Worm (Caenorhabditis elegans): ENCODE results near the gene mrps-18C.

The mrps-18C gene

DNA sequence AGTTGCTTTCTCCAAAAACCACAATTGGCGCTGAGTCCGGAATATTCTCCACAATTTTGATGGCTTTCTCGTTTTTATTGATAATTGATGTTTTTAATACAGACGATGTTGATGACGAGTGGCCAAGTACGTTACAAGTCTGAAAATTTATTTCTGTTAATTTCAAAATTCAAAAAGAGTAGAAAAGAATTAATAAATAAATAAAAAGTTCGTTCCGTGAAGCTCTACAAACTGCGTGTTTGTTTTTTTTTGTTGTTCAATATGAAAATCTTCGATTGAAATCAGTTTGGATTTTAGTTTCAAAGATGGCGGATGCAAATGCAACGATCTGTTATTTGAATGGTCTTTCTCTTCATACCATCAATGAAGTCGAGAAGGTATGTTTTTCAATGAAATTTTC lies 24.4 kb upstream of the mrps-18C start, which contains the start of gene F26F4.2:
F26F4.2 (plus strand) TSS at position 301 of the 400 bp plus-strand sequence.
- no peak for TF ChIP-seq eor-1 (tag; optimal IDR thresholded peaks at IDR 0.05)
- no peak for TF ChIP-seq hmg-11 (tag; optimal IDR thresholded peaks at IDR 0.05)
- no peak for TF ChIP-seq nhr-77 (tag; optimal IDR thresholded peaks at IDR 0.05)
- no peak for TF ChIP-seq jun-1 (tag; optimal IDR thresholded peaks at IDR 0.05)
- no peak for TF ChIP-seq nfya-1 (tag; optimal IDR thresholded peaks at IDR 0.05; ENCODE audit: insufficient read depth)
- TF ChIP-seq nhr-237 (tag; optimal IDR thresholded peaks at IDR 0.05) = no peak
- no peak for TF ChIP-seq fos-1 (tag; optimal IDR thresholded peaks at IDR 0.05)
- no peak for TF ChIP-seq mdl-1 (tag; optimal IDR thresholded peaks at IDR 0.05)
- no peak for TF ChIP-seq pha-4 (tag; optimal IDR thresholded peaks at IDR 0.05)
- TF ChIP-seq ceh-9 (tag; optimal IDR thresholded peaks at IDR 0.05) = no peak
- TF ChIP-seq nhr-76 (tag; optimal IDR thresholded peaks at IDR 0.05) = no peak
- no peak for TF ChIP-seq daf-12 (tag; optimal IDR thresholded peaks at IDR 0.05)
- no peak for TF ChIP-seq pqm-1 (tag; optimal IDR thresholded peaks at IDR 0.05)
- TF ChIP-seq mml-1 (tag; optimal IDR thresholded peaks at IDR 0.05) = no peak
- TF ChIP-seq ama-1 (optimal IDR thresholded peaks at IDR 0.05) = no peak
- TF ChIP-seq nhr-67 (tag; optimal IDR thresholded peaks at IDR 0.05) = no peak
- no peak for TF ChIP-seq skn-1 (tag; optimal IDR thresholded peaks at IDR 0.05)
- no peak for TF ChIP-seq ceh-16 (tag; optimal IDR thresholded peaks at IDR 0.05)
- TF ChIP-seq fkh-10 (GFP tag; optimal IDR thresholded peaks at IDR 0.05) = no peak

DNA sequence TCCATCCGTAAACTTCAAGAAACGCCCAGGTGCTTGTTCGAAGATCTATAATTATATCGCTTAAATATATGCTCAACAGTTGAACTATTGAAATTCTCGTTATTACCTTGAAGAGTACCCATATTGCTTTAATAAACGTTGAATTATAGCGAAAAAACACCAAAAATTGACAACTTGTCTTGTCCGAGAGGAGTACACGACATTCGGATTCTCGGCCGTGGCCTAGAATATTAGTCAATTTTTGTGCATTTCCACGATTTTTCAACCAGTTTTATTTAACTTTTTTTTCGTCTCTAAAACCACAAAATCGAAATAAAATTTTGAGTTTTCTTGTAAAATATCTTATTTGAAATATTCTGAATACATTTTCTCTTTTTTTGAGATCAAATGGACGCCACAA lies 23.1 kb upstream of the mrps-18C start, which contains the start of the genes F26F4.9 and cee-1:
F26F4.9 (minus strand) TSS at position 205 of the 400 bp plus-strand sequence.
cee-1 (plus strand) TSS at position 383 of the 400 bp plus-strand sequence.
- peak; percentile 22 for TF ChIP-seq jun-1 (tag; optimal IDR thresholded peaks at IDR 0.05)
- no peak for TF ChIP-seq daf-12 (tag; optimal IDR thresholded peaks at IDR 0.05)
- TF ChIP-seq nfya-1 (tag; optimal IDR thresholded peaks at IDR 0.05; ENCODE audit: insufficient read depth) = peak; percentile 65
- TF ChIP-seq elt-2 (tag; optimal IDR thresholded peaks at IDR 0.05) = peak; percentile 6
- TF ChIP-seq lsy-12 (tag; optimal IDR thresholded peaks at IDR 0.05) = no peak
- peak; percentile 53 for TF ChIP-seq snpc-4 (tag; optimal IDR thresholded peaks at IDR 0.05)
- TF ChIP-seq lin-15B (tag; optimal IDR thresholded peaks at IDR 0.05) = peak; percentile 80
- TF ChIP-seq pqm-1 (tag; optimal IDR thresholded peaks at IDR 0.05) = peak; percentile 43
- TF ChIP-seq ceh-82 (tag; optimal IDR thresholded peaks at IDR 0.05) = no peak
- TF ChIP-seq pha-4 (tag; optimal IDR thresholded peaks at IDR 0.05) = peak; percentile 71
- TF ChIP-seq nhr-43 (tag; optimal IDR thresholded peaks at IDR 0.05; ENCODE audit: poor library complexity, severe bottlenecking) = peak; percentile 90
- TF ChIP-seq hmg-11 (tag; optimal IDR thresholded peaks at IDR 0.05) = peak; percentile 33
- peak; percentile 48 for TF ChIP-seq nhr-23 (tag; optimal IDR thresholded peaks at IDR 0.05)

DNA sequence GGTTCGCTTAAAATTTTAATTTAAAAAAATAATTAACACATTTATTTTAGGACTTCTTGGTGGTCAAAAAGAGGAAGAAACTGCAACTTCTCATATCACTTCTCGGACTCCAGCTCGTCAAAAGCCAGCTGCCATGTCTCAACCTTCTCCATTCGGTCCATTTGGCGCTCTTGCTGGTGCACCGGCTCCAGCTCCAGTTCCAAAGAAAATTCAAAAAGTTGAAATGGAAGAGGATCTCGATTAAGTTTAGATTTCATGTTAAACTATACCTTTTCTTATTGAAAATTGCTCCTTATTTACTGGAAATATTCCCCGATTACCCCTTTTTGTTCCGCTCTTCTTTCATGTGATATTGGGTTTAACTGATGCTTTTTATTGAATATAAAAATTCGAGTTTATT lies 21.6 kb upstream of the mrps-18C start:
- TF ChIP-seq nhr-43 (tag; optimal IDR thresholded peaks at IDR 0.05; ENCODE audit: poor library complexity, severe bottlenecking) = no peak
- no peak for TF ChIP-seq ceh-28 (tag; optimal IDR thresholded peaks at IDR 0.05)
- no peak for TF ChIP-seq nhr-11 (tag; optimal IDR thresholded peaks at IDR 0.05)
- no peak for TF ChIP-seq unc-62 (GFP tag; optimal IDR thresholded peaks at IDR 0.05)
- no peak for TF ChIP-seq lin-39 (tag; optimal IDR thresholded peaks at IDR 0.05)
- no peak for TF ChIP-seq egl-27 (tag; optimal IDR thresholded peaks at IDR 0.05)
- TF ChIP-seq snpc-4 (tag; optimal IDR thresholded peaks at IDR 0.05) = no peak
- no peak for TF ChIP-seq nhr-12 (tag; optimal IDR thresholded peaks at IDR 0.05)
- no peak for TF ChIP-seq pqm-1 (tag; optimal IDR thresholded peaks at IDR 0.05)

ce11 chrIII:4917077-4917476 lies 18.3 kb upstream of the mrps-18C start, which contains the start of gene rars-1:
rars-1 (minus strand) TSS chrIII:4917177.
- no peak for TF ChIP-seq egl-27 (tag; optimal IDR thresholded peaks at IDR 0.05)
- no peak for TF ChIP-seq nhr-12 (tag; optimal IDR thresholded peaks at IDR 0.05)
- TF ChIP-seq egl-5 (tag; optimal IDR thresholded peaks at IDR 0.05) = no peak
- no peak for TF ChIP-seq elt-3 (tag; optimal IDR thresholded peaks at IDR 0.05)
- no peak for TF ChIP-seq nhr-237 (tag; optimal IDR thresholded peaks at IDR 0.05)
- no peak for TF ChIP-seq unc-39 (tag; optimal IDR thresholded peaks at IDR 0.05)
- no peak for TF ChIP-seq daf-12 (tag; optimal IDR thresholded peaks at IDR 0.05)
- no peak for TF ChIP-seq zag-1 (tag; optimal IDR thresholded peaks at IDR 0.05)
- no peak for TF ChIP-seq mdl-1 (tag; optimal IDR thresholded peaks at IDR 0.05)
- TF ChIP-seq mml-1 (tag; optimal IDR thresholded peaks at IDR 0.05) = no peak
- TF ChIP-seq nhr-25 (tag; optimal IDR thresholded peaks at IDR 0.05) = no peak
- TF ChIP-seq fkh-2 (tag; optimal IDR thresholded peaks at IDR 0.05) = no peak
- no peak for TF ChIP-seq pqm-1 (tag; optimal IDR thresholded peaks at IDR 0.05)
- no peak for TF ChIP-seq lin-39 (tag; optimal IDR thresholded peaks at IDR 0.05)
- no peak for TF ChIP-seq ceh-28 (tag; optimal IDR thresholded peaks at IDR 0.05)
- no peak for TF ChIP-seq nhr-28 (tag; optimal IDR thresholded peaks at IDR 0.05)
- no peak for TF ChIP-seq jun-1 (tag; optimal IDR thresholded peaks at IDR 0.05)
